Worm (Caenorhabditis elegans) whole organism, L4 larva: Measurements from ENCODE around the gene nop-1.

ENCODE experiments used
- D1046.2 ChIP-seq: fragments of 200-800 bp; sonication (Bioruptor generic); IDR thresholded peaks from 2 replicates; pipeline ENCODE4 v1.3.6; 2022; ENCODE audit warnings: missing genetic modification characterization, missing compliant biosample characterization
- F26F4.8 ChIP-seq: fragments of 200-800 bp; sonication (Bioruptor generic); conservative IDR thresholded peaks from 2 replicates; pipeline ENCODE4 v1.3.6; 2022; ENCODE audit warnings: missing genetic modification characterization, missing compliant biosample characterization
- F49E8.2 ChIP-seq: sonication (generic microtip); optimal IDR thresholded peaks from 2 replicates; lab custom pipeline; 2016; ENCODE audit warnings: missing compliant biosample characterization, mild to moderate bottlenecking, missing genetic modification characterization, borderline replicate concordance
- Y105C5A.15 ChIP-seq: fragments of 200-800 bp; sonication (Bioruptor generic); IDR thresholded peaks from 2 replicates; pipeline ENCODE4 v1.3.6; 2022; ENCODE audit warnings: missing genetic modification characterization, missing compliant biosample characterization
- Y48G9A.11 ChIP-seq: fragments of 200-800 bp; sonication (Bioruptor generic); IDR thresholded peaks from 2 replicates; pipeline ENCODE4 v1.3.6; 2022; ENCODE audit warnings: missing genetic modification reagents, missing genetic modification characterization, missing compliant biosample characterization
- ZK337.2 ChIP-seq: fragments of 200-800 bp; sonication (Bioruptor generic); IDR thresholded peaks from 2 replicates; pipeline ENCODE4 v1.3.6; 2022; ENCODE audit warnings: missing genetic modification reagents, missing genetic modification characterization, missing compliant biosample characterization
- arid-1 ChIP-seq: fragments of 200-800 bp; sonication (Bioruptor generic); conservative IDR thresholded peaks from 2 replicates; pipeline ENCODE4 v1.3.6; 2022; ENCODE audit warnings: missing genetic modification reagents, missing genetic modification characterization, missing compliant biosample characterization
- attf-4 ChIP-seq: sonication (generic microtip); optimal IDR thresholded peaks from 3 replicates; lab custom pipeline; 2017; ENCODE audit warnings: missing biosample characterization, missing genetic modification characterization
- ceh-20 ChIP-seq: fragments of 200-800 bp; sonication (Bioruptor generic); IDR thresholded peaks from 2 replicates; pipeline ENCODE4 v1.3.6; 2022; ENCODE audit warnings: missing genetic modification reagents, missing genetic modification characterization, missing compliant biosample characterization
- ceh-28 ChIP-seq: fragments of 150-350 bp; optimal IDR thresholded peaks from 2 replicates; lab custom pipeline; 2014; ENCODE audit warnings: missing biosample characterization, missing genetic modification reagents, missing genetic modification characterization
- ceh-44 ChIP-seq: fragments of 200-800 bp; sonication (Bioruptor generic); IDR thresholded peaks from 2 replicates; pipeline ENCODE4 v1.3.6; 2022; ENCODE audit warnings: missing genetic modification reagents, missing genetic modification characterization, missing compliant biosample characterization
- ceh-82 ChIP-seq: sonication (generic microtip); optimal IDR thresholded peaks from 2 replicates; lab custom pipeline; 2017; ENCODE audit warnings: missing biosample characterization, missing genetic modification characterization
- daf-12 ChIP-seq: fragments of 150-350 bp; optimal IDR thresholded peaks from 2 replicates; lab custom pipeline; 2014; ENCODE audit warnings: missing biosample characterization, missing genetic modification reagents, missing genetic modification characterization
- daf-19 ChIP-seq: fragments of 200-800 bp; sonication (Bioruptor generic); conservative IDR thresholded peaks from 2 replicates; pipeline ENCODE4 v1.3.6; 2022; ENCODE audit warnings: missing genetic modification characterization, missing compliant biosample characterization
- dmd-6 ChIP-seq: fragments of 200-800 bp; sonication (Bioruptor generic); IDR thresholded peaks from 2 replicates; pipeline ENCODE4 v1.3.6; 2022; ENCODE audit warnings: missing genetic modification reagents, missing genetic modification characterization, missing compliant biosample characterization
- duxl-1 ChIP-seq: sonication (generic microtip); optimal IDR thresholded peaks from 2 replicates; lab custom pipeline; 2016; ENCODE audit warnings: mild to moderate bottlenecking, missing genetic modification characterization, moderate library complexity, missing compliant biosample characterization; ENCODE audit not compliant: poor library complexity
- dve-1 ChIP-seq: sonication (generic microtip); optimal IDR thresholded peaks from 2 replicates; lab custom pipeline; 2017; ENCODE audit warnings: antibody characterized with exemption, mild to moderate bottlenecking, missing genetic modification characterization, missing compliant biosample characterization; ENCODE audit not compliant: insufficient read depth
- egl-43 ChIP-seq: fragments of 200-800 bp; sonication (Bioruptor generic); IDR thresholded peaks from 2 replicates; pipeline ENCODE4 v1.3.6; 2022; ENCODE audit warnings: missing genetic modification reagents, missing genetic modification characterization, missing compliant biosample characterization
- fkh-10 ChIP-seq: fragments of 150-350 bp; optimal IDR thresholded peaks from 2 replicates; lab custom pipeline; 2014; ENCODE audit warnings: missing biosample characterization, missing genetic modification reagents, missing genetic modification characterization
- hif-1 ChIP-seq, 2 experiments: sonication (generic microtip); optimal IDR thresholded peaks; 2 replicates each; lab custom pipeline; 2016 to 2017; ENCODE audit warnings: missing compliant biosample characterization in 2 of 2, missing genetic modification characterization in 2 of 2, missing genetic modification reagents in 2 of 2, missing genotype in 2 of 2, mild to moderate bottlenecking in 1 of 2
- hlh-11 ChIP-seq: fragments of 200-800 bp; sonication (Bioruptor generic); optimal IDR thresholded peaks from 2 replicates; lab custom pipeline; 2018; ENCODE audit warnings: mild to moderate bottlenecking, missing genetic modification characterization, missing compliant biosample characterization
- hmg-1.1 ChIP-seq: fragments of 200-800 bp; sonication (Bioruptor generic); IDR thresholded peaks from 2 replicates; pipeline ENCODE4 v1.3.6; 2022; ENCODE audit warnings: missing genetic modification reagents, missing genetic modification characterization, missing compliant biosample characterization
- jun-1 ChIP-seq: fragments of 150-350 bp; optimal IDR thresholded peaks from 2 replicates; lab custom pipeline; 2014; ENCODE audit warnings: missing biosample characterization, missing genetic modification reagents, missing genetic modification characterization
- lim-7 ChIP-seq: fragments of 200-800 bp; sonication (Bioruptor generic); IDR thresholded peaks from 2 replicates; pipeline ENCODE4 v1.3.6; 2022; ENCODE audit warnings: missing genetic modification characterization, missing compliant biosample characterization
- lin-1 ChIP-seq: fragments of 200-800 bp; sonication (Bioruptor generic); IDR thresholded peaks from 2 replicates; pipeline ENCODE4 v1.3.6; 2022; ENCODE audit warnings: missing genetic modification reagents, missing genetic modification characterization, missing compliant biosample characterization
- lin-13 ChIP-seq: fragments of 150-350 bp; optimal IDR thresholded peaks from 2 replicates; lab custom pipeline; 2014; ENCODE audit warnings: missing biosample characterization, missing genetic modification reagents, missing genetic modification characterization
- lin-15B ChIP-seq: fragments of 150-350 bp; sonication (generic microtip); optimal IDR thresholded peaks from 3 replicates; lab custom pipeline; 2014; ENCODE audit warnings: missing biosample characterization, missing genetic modification characterization
- lir-3 ChIP-seq: sonication (generic microtip); optimal IDR thresholded peaks from 2 replicates; lab custom pipeline; 2016; ENCODE audit warnings: mild to moderate bottlenecking, missing genetic modification characterization, missing compliant biosample characterization
- mdl-1 ChIP-seq, 2 experiments: fragments of 150-350 bp in 1 of 2; sonication (generic microtip) in 1 of 2; optimal IDR thresholded peaks; 2 replicates each; lab custom pipeline; 2014 to 2017; ENCODE audit warnings: missing biosample characterization in 2 of 2, missing genetic modification characterization in 2 of 2
- mep-1 ChIP-seq: fragments of 150-350 bp; sonication (generic microtip); optimal IDR thresholded peaks from 3 replicates; lab custom pipeline; 2014; ENCODE audit warnings: missing biosample characterization, missing genetic modification characterization
- mes-2 ChIP-seq: sonication (generic microtip); optimal IDR thresholded peaks from 2 replicates; lab custom pipeline; 2016; ENCODE audit warnings: missing genotype, mild to moderate bottlenecking, missing genetic modification characterization, missing compliant biosample characterization; ENCODE audit not compliant: poor library complexity, severe bottlenecking
- mxl-2 ChIP-seq: fragments of 200-800 bp; sonication (Bioruptor generic); conservative IDR thresholded peaks from 2 replicates; pipeline ENCODE4 v1.3.6; 2022; ENCODE audit warnings: missing genetic modification reagents, missing genetic modification characterization, missing compliant biosample characterization
- nhr-10 ChIP-seq: fragments of 150-350 bp; optimal IDR thresholded peaks from 2 replicates; lab custom pipeline; 2014; ENCODE audit warnings: missing biosample characterization, missing genetic modification characterization
- nhr-111 ChIP-seq: fragments of 200-800 bp; sonication (Bioruptor generic); optimal IDR thresholded peaks from 2 replicates; lab custom pipeline; 2018; ENCODE audit warnings: mild to moderate bottlenecking, missing genetic modification characterization, missing compliant biosample characterization
- nhr-237 ChIP-seq: sonication (generic microtip); optimal IDR thresholded peaks from 2 replicates; lab custom pipeline; 2017; ENCODE audit warnings: missing biosample characterization, missing genetic modification characterization
- nhr-48 ChIP-seq: sonication (generic microtip); optimal IDR thresholded peaks from 2 replicates; lab custom pipeline; 2016; ENCODE audit warnings: mild to moderate bottlenecking, missing genetic modification characterization, missing compliant biosample characterization
- nhr-6 ChIP-seq: fragments of 150-350 bp; optimal IDR thresholded peaks from 2 replicates; lab custom pipeline; 2014; ENCODE audit warnings: missing biosample characterization, missing genetic modification characterization
- php-3 ChIP-seq: fragments of 200-800 bp; sonication (Bioruptor generic); IDR thresholded peaks from 2 replicates; pipeline ENCODE4 v1.3.6; 2022; ENCODE audit warnings: missing genetic modification reagents, missing genetic modification characterization, missing compliant biosample characterization
- pqm-1 ChIP-seq: sonication (generic microtip); optimal IDR thresholded peaks from 2 replicates; lab custom pipeline; 2017; ENCODE audit warnings: missing biosample characterization, missing genetic modification characterization
- set-16 ChIP-seq: fragments of 200-800 bp; sonication (Bioruptor generic); IDR thresholded peaks from 2 replicates; pipeline ENCODE4 v1.3.6; 2022; ENCODE audit warnings: missing genetic modification reagents, missing genetic modification characterization, missing compliant biosample characterization
- tag-97 ChIP-seq: fragments of 200-800 bp; sonication (Bioruptor generic); IDR thresholded peaks from 2 replicates; pipeline ENCODE4 v1.3.6; 2022; ENCODE audit warnings: missing genetic modification characterization, missing compliant biosample characterization
- tra-1 ChIP-seq: fragments of 200-800 bp; sonication (Bioruptor generic); IDR thresholded peaks from 2 replicates; pipeline ENCODE4 v1.3.6; 2022; ENCODE audit warnings: missing genetic modification reagents, missing genetic modification characterization, missing compliant biosample characterization
- zag-1 ChIP-seq: fragments of 150-350 bp; optimal IDR thresholded peaks from 2 replicates; lab custom pipeline; 2014; ENCODE audit warnings: missing biosample characterization, missing genetic modification characterization
- zip-2 ChIP-seq: fragments of 150-350 bp; optimal IDR thresholded peaks from 2 replicates; lab custom pipeline; 2014; ENCODE audit warnings: missing biosample characterization, missing genetic modification characterization
- ztf-7 ChIP-seq: fragments of 150-350 bp; optimal IDR thresholded peaks from 2 replicates; lab custom pipeline; 2014; ENCODE audit warnings: missing biosample characterization, missing genetic modification characterization

nop-1 gene

ce11 chrIII:5951589-5952378 lies 6.7 kb upstream of the nop-1 start (continued):
- TF ChIP-seq zip-2 (tag; lab: Kevin White, UChicago) (no peak), daf-19 (GFP tag; lab: Robert Waterston, UW) (no peak)

- TF ChIP-seq jun-1 (tag; lab: Kevin White, UChicago) (no peak), ztf-7 (tag; lab: Kevin White, UChicago) (no peak), zag-1 (tag; lab: Kevin White, UChicago) (no peak), set-16 (GFP tag; lab: Robert Waterston, UW) (no peak), lim-7 (GFP tag; lab: Robert Waterston, UW) (no peak), nhr-6 (tag; lab: Kevin White, UChicago) (no peak), lin-15B (tag; lab: Kevin White, UChicago) (no peak), daf-12 (tag; lab: Kevin White, UChicago) (no peak), nhr-10 (peak; percentile 44), hmg-1.1 (GFP tag; lab: Robert Waterston, UW) (peak; percentile 22; the same call in 1 of the 2 replicates), tag-97 (GFP tag; lab: Robert Waterston, UW) (no peak), duxl-1 (tag; lab: Kevin White, UChicago) (no peak), ceh-82 (tag; lab: Kevin White, UChicago) (no peak), lin-1 (GFP tag; lab: Robert Waterston, UW) (0 out of 2 replicates have a peak, but pooled peaks have one; percentile 18), lin-13 (GFP tag; lab: Kevin White, UChicago) (no peak), mep-1 (tag; lab: Kevin White, UChicago) (peak; percentile 43), hlh-11 (peak; percentile 14), Y48G9A.11 (no peak), mes-2 (tag; lab: Kevin White, UChicago) (peak; percentile 36), ceh-44 (GFP tag; lab: Robert Waterston, UW) (no peak), pqm-1 (no peak), nhr-237 (tag; lab: Kevin White, UChicago) (no peak), php-3 (GFP tag; lab: Robert Waterston, UW) (no peak), dmd-6 (GFP tag; lab: Robert Waterston, UW) (no peak), D1046.2 (GFP tag; lab: Robert Waterston, UW) (no peak), ceh-28 (tag; lab: Kevin White, UChicago) (no peak), Y105C5A.15 (0 out of 2 replicates have a peak, but pooled peaks have one; percentile 5), F49E8.2 (tag; lab: Kevin White, UChicago) (no peak), nhr-111 (GFP tag; lab: Kevin White, UChicago) (no peak), tra-1 (no peak), lir-3 (tag; lab: Kevin White, UChicago) (no peak), ceh-20 (0 out of 2 replicates have a peak, but pooled peaks have one; percentile 10), mdl-1 (tag; optimal IDR thresholded peaks at IDR 0.05; lab: Kevin White, UChicago) (no peak), egl-43 (peak; percentile 59; the same call in 1 of the 2 replicates), dve-1 (tag; lab: Kevin White, UChicago) (peak; percentile 23), fkh-10 (GFP tag; lab: Kevin White, UChicago) (no peak), attf-4 (tag; lab: Kevin White, UChicago) (no peak), F26F4.8 (GFP tag; lab: Robert Waterston, UW) (no peak), nhr-48 (peak; percentile 14), hif-1 (tag; optimal IDR thresholded peaks at IDR 0.05; lab: Kevin White, UChicago) (peak in 1 of 2 experiments; percentile 13), arid-1 (peak; percentile 47; the same call in 1 of the 2 replicates), ZK337.2 (no peak), mxl-2 (0 out of 2 replicates have a peak, but pooled peaks have one; percentile 5)
Measured at ce11 chrIII:5953041-5953912, 5.2 kb upstream of the nop-1 start.
